Fruit fly (Drosophila melanogaster): Measurements from ENCODE around the gene dop.

The dop gene

dm6 chr3L:15587445-15588381, 21.9 kb downstream of the dop start, which contains the start of gene CG7656 (continued):
- peak; percentile 75 for TF ChIP-seq CG32532 (GFP tag; IDR thresholded peaks at IDR 0.05)
- peak; percentile 40 for TF ChIP-seq HLHmδ (GFP tag; optimal IDR thresholded peaks at IDR 0.05)
- TF ChIP-seq CG13123 (GFP tag; optimal IDR thresholded peaks at IDR 0.05): peak; percentile 20
- peak; percentile 43 for TF ChIP-seq da (GFP tag; optimal IDR thresholded peaks at IDR 0.05)
- TF ChIP-seq rib (GFP tag; IDR thresholded peaks at IDR 0.05): peak; percentile 27; the same call in 1 of the 2 replicates
- TF ChIP-seq CG18764 (GFP tag; optimal IDR thresholded peaks at IDR 0.05): peak; percentile 68
- TF ChIP-seq Myb (GFP tag; optimal IDR thresholded peaks at IDR 0.05): peak; percentile 49
- peak; percentile 46 for TF ChIP-seq CG12391 (tag; optimal IDR thresholded peaks at IDR 0.05)
- peak; percentile 63 for TF ChIP-seq luna (GFP tag; optimal IDR thresholded peaks at IDR 0.05)
- peak; percentile 51 for TF ChIP-seq CG2116 (GFP tag; optimal IDR thresholded peaks at IDR 0.05)
- no peak for TF ChIP-seq dmrt11E (tag; optimal IDR thresholded peaks at IDR 0.05)
- no peak for TF ChIP-seq cg (GFP tag; optimal IDR thresholded peaks at IDR 0.05)
- peak; percentile 62 for TF ChIP-seq Drgx (GFP tag; IDR thresholded peaks at IDR 0.05)
- TF ChIP-seq mld (GFP tag; IDR thresholded peaks at IDR 0.05; ENCODE audit: partially characterized antibody): no peak
- peak; percentile 65; the same call in 1 of the 2 replicates for TF ChIP-seq lmd (GFP tag; IDR thresholded peaks at IDR 0.05)
- peak; percentile 47; the same call in 1 of the 2 replicates for TF ChIP-seq CG6272 (GFP tag; IDR thresholded peaks at IDR 0.05)
- peak; percentile 76 for TF ChIP-seq her (GFP tag; optimal IDR thresholded peaks at IDR 0.05)
- TF ChIP-seq CG31365 (tag; optimal IDR thresholded peaks at IDR 0.05): no peak
- TF ChIP-seq p53 (GFP tag; optimal IDR thresholded peaks at IDR 0.05): peak; percentile 71
- TF ChIP-seq pan (optimal IDR thresholded peaks at IDR 0.05): no peak
- TF ChIP-seq pan (GFP tag; optimal IDR thresholded peaks at IDR 0.05 in 1 of 2, IDR thresholded peaks at IDR 0.05 in 1 of 2): peak in 1 of 2 experiments; percentile 71
- no peak for TF ChIP-seq CG10431 (GFP tag; optimal IDR thresholded peaks at IDR 0.05)
- TF ChIP-seq CG10543 (GFP tag; optimal IDR thresholded peaks at IDR 0.05): no peak
- no peak for TF ChIP-seq kni (GFP tag; optimal IDR thresholded peaks at IDR 0.05)
- TF ChIP-seq CG12236 (GFP tag; optimal IDR thresholded peaks at IDR 0.05): peak; percentile 37
- TF ChIP-seq otp (GFP tag; IDR thresholded peaks at IDR 0.05): peak; percentile 78
- TF ChIP-seq en (GFP tag; optimal IDR thresholded peaks at IDR 0.05): peak; percentile 25
- no peak for TF ChIP-seq Vsx1 (GFP tag; optimal IDR thresholded peaks at IDR 0.05)
- TF ChIP-seq CG3847 (GFP tag; IDR thresholded peaks at IDR 0.05): peak; percentile 50
- TF ChIP-seq Hmx (GFP tag; optimal IDR thresholded peaks at IDR 0.05): no peak
- no peak for TF ChIP-seq dati (GFP tag; IDR thresholded peaks at IDR 0.05)
- peak; percentile 26; the same call in 1 of the 2 replicates for TF ChIP-seq ap (GFP tag; IDR thresholded peaks at IDR 0.05)
- TF ChIP-seq bab2 (GFP tag; optimal IDR thresholded peaks at IDR 0.05): peak; percentile 80
- TF ChIP-seq CG4854 (GFP tag; optimal IDR thresholded peaks at IDR 0.05): no peak
- no peak for TF ChIP-seq exex (tag; optimal IDR thresholded peaks at IDR 0.05)
- TF ChIP-seq Gsc (GFP tag; IDR thresholded peaks at IDR 0.05): no peak
- peak; percentile 84 for TF ChIP-seq pum (GFP tag; optimal IDR thresholded peaks at IDR 0.05)
- peak; percentile 83 for TF ChIP-seq zfh1 (GFP tag; IDR thresholded peaks at IDR 0.05)
- peak; percentile 75 for TF ChIP-seq CG7786 (GFP tag; optimal IDR thresholded peaks at IDR 0.05)
- TF ChIP-seq nerfin-2 (GFP tag; IDR thresholded peaks at IDR 0.05; ENCODE audit: partially characterized antibody): no peak
- peak; percentile 49; the same call in 2 of the 3 replicates for TF ChIP-seq B-H1 (GFP tag; IDR thresholded peaks at IDR 0.05)
- TF ChIP-seq Hey (tag; optimal IDR thresholded peaks at IDR 0.05): no peak
- peak; percentile 89 for TF ChIP-seq MESR4 (GFP tag; optimal IDR thresholded peaks at IDR 0.05)
- peak; percentile 28 for TF ChIP-seq CG10147 (GFP tag; optimal IDR thresholded peaks at IDR 0.05)
- TF ChIP-seq ab (GFP tag; optimal IDR thresholded peaks at IDR 0.05): peak; percentile 60
- peak; percentile 74 for TF ChIP-seq Awh (GFP tag; IDR thresholded peaks at IDR 0.05)
- TF ChIP-seq CG10267 (tag; optimal IDR thresholded peaks at IDR 0.05): no peak
- TF ChIP-seq amos (GFP tag; IDR thresholded peaks at IDR 0.05; ENCODE audit: partially characterized antibody): no peak; the same call in 1 of the 2 replicates
- TF ChIP-seq onecut (GFP tag; IDR thresholded peaks at IDR 0.05): peak; percentile 11; the same call in 1 of the 2 replicates

Data from whole organism, embryonic.